Worm (Caenorhabditis elegans): ENCODE data around the gene adr-2.
A peak's percentile ranks its signal among the peaks of the same experiment; 100 is the strongest.

Gene adr-2

DNA sequence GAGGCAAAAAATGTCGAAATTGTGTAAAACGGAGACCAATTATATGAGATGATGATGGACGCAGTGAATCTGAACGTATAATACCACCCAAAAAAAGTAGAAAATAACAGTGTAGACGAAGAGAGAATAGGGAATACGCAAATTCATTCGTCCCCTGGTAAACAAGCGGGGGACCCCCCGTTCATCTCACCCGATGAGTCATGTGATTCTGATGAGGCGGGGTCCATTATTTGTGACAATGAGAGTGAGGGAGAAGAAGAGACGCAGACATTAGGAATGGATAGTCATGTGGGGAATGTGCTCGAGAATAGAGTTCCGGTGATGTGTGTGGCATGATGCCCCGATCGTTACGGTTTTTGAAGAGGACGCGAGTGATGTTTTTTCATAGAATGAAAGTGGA lies 39.4 kb upstream of the adr-2 start (continued):
- TF ChIP-seq ceh-90 (tag; optimal IDR thresholded peaks at IDR 0.05), result no peak
- TF ChIP-seq lsy-2 (tag; optimal IDR thresholded peaks at IDR 0.05), result peak; percentile 38 to 61
- TF ChIP-seq nhr-77 (tag; optimal IDR thresholded peaks at IDR 0.05), result no peak
- TF ChIP-seq rnt-1 (tag; optimal IDR thresholded peaks at IDR 0.05), result peak; percentile 47
- no peak for TF ChIP-seq nhr-12 (tag; optimal IDR thresholded peaks at IDR 0.05)
- TF ChIP-seq pag-3 (tag; optimal IDR thresholded peaks at IDR 0.05; ENCODE audit: borderline replicate concordance, insufficient read depth), result no peak
- TF ChIP-seq blmp-1 (tag; optimal IDR thresholded peaks at IDR 0.05), result peak; percentile 29
- peak; percentile 84 for TF ChIP-seq nhr-71 (tag; optimal IDR thresholded peaks at IDR 0.05)
- no peak for TF ChIP-seq mef-2 (tag; optimal IDR thresholded peaks at IDR 0.05)
- TF ChIP-seq ztf-4 (tag; optimal IDR thresholded peaks at IDR 0.05), result no peak
- no peak for TF ChIP-seq sox-4 (tag; optimal IDR thresholded peaks at IDR 0.05)
- no peak for TF ChIP-seq dsc-1 (tag; optimal IDR thresholded peaks at IDR 0.05)
- TF ChIP-seq C16A3.4 (tag; optimal IDR thresholded peaks at IDR 0.05), result peak; percentile 21
- TF ChIP-seq ztf-11 (tag; optimal IDR thresholded peaks at IDR 0.05), result peak in 1 of 2 experiments; percentile 58
- no peak for TF ChIP-seq C34B4.2 (tag; optimal IDR thresholded peaks at IDR 0.05)
- TF ChIP-seq nhr-76 (tag; optimal IDR thresholded peaks at IDR 0.05), result no peak
- peak in 1 of 6 experiments; percentile 6 for TF ChIP-seq elt-3 (tag; optimal IDR thresholded peaks at IDR 0.05)
- peak; percentile 87 for TF ChIP-seq mep-1 (tag; optimal IDR thresholded peaks at IDR 0.05)
- TF ChIP-seq nhr-85 (tag), result peak; percentile 92
- no peak for TF ChIP-seq fkh-4 (tag; optimal IDR thresholded peaks at IDR 0.05; ENCODE audit: borderline replicate concordance)
- peak; percentile 55 for TF ChIP-seq nhr-47 (tag; optimal IDR thresholded peaks at IDR 0.05)
- no peak for TF ChIP-seq hlh-17 (GFP tag; optimal IDR thresholded peaks at IDR 0.05; ENCODE audit: borderline replicate concordance)
- peak; percentile 41 for TF ChIP-seq swsn-7 (tag; optimal IDR thresholded peaks at IDR 0.05)
- peak; percentile 76 for TF ChIP-seq snu-23 (GFP tag; optimal IDR thresholded peaks at IDR 0.05)
- peak; percentile 36 to 67 for TF ChIP-seq lin-35 (GFP tag; optimal IDR thresholded peaks at IDR 0.05)
- TF ChIP-seq lin-15B (tag; optimal IDR thresholded peaks at IDR 0.05), result no peak
- TF ChIP-seq nhr-11 (tag; optimal IDR thresholded peaks at IDR 0.05), result no peak
- TF ChIP-seq grh-1 (GFP tag; IDR thresholded peaks at IDR 0.05), result peak; percentile 60
- no peak for TF ChIP-seq hpl-2 (GFP tag; optimal IDR thresholded peaks at IDR 0.05)
- no peak for TF ChIP-seq ces-1 (GFP tag; optimal IDR thresholded peaks at IDR 0.05)
- peak; percentile 44 for TF ChIP-seq xbp-1 (tag; optimal IDR thresholded peaks at IDR 0.05)

DNA sequence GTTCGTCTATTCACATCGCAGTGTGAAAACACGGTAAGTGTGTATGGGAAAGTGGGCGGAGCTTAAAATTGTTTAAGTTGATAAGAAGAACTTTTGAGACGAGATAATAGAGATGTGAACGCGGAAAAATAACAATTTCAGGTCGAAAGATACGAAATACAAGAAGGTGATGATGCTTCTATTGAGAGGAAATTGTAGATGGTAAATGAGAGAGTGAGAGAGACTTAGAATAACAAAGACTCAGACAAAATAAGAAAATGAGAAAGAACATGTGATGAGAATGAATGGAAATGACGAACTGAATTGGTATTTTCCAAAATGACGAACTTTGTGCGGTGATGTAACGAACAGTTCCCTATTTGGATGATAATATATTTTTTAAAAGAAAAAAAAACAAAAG lies 38.4 kb upstream of the adr-2 start:
- TF ChIP-seq efl-1 (optimal IDR thresholded peaks at IDR 0.05) (no peak), efl-1 (GFP tag; optimal IDR thresholded peaks at IDR 0.05 in 1 of 2) (peak; percentile 4 to 40), pax-3 (tag; optimal IDR thresholded peaks at IDR 0.05) (no peak), lin-35 (GFP tag; optimal IDR thresholded peaks at IDR 0.05) (peak in 1 of 2 experiments; percentile 47), egl-13 (tag; optimal IDR thresholded peaks at IDR 0.05) (no peak), elt-3 (tag; optimal IDR thresholded peaks at IDR 0.05) (peak in 1 of 6 experiments; percentile 53), lin-14 (GFP tag; optimal IDR thresholded peaks at IDR 0.05) (peak; percentile 34), nhr-71 (tag; optimal IDR thresholded peaks at IDR 0.05) (peak; percentile 9), hpl-2 (GFP tag; optimal IDR thresholded peaks at IDR 0.05) (no peak), nhr-76 (tag; optimal IDR thresholded peaks at IDR 0.05) (no peak), ztf-11 (tag; optimal IDR thresholded peaks at IDR 0.05) (no peak), rnt-1 (tag; optimal IDR thresholded peaks at IDR 0.05) (no peak), skn-1 (tag; optimal IDR thresholded peaks at IDR 0.05) (peak; percentile 19), unc-98 (GFP tag; IDR thresholded peaks at IDR 0.05) (no peak)

DNA sequence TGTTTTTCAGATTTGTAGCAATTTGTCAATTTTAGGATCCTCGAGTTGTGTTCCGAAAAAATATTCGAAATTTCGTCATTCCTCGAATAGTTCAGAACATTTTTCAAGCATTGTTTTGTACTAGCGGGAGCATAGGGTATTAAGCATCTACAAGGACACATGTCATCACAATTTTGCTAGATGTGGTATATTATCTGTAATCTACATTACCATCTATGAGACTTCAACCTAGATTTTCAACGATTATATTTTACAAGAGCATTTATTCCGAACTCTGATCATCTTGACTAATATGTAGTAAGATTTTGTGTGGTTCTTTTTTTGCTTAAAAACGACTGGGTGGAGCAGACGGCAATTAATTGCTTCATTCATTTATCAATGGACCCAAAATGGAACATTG lies 30.3 kb upstream of the adr-2 start:
- no peak for TF ChIP-seq lin-13 (GFP tag; optimal IDR thresholded peaks at IDR 0.05)
- no peak for TF ChIP-seq nhr-71 (tag; optimal IDR thresholded peaks at IDR 0.05)
- no peak for TF ChIP-seq sup-37 (GFP tag; optimal IDR thresholded peaks at IDR 0.05)
- no peak for TF ChIP-seq mdl-1 (tag; optimal IDR thresholded peaks at IDR 0.05)
- no peak for TF ChIP-seq lin-14 (GFP tag; optimal IDR thresholded peaks at IDR 0.05)
